Fruit fly (Drosophila melanogaster): ENCODE data around the gene CenG1A.

- TF ChIP-seq CG32006 (GFP tag; optimal IDR thresholded peaks at IDR 0.05) (no peak), CG16779 (tag; optimal IDR thresholded peaks at IDR 0.05) (no peak), net (GFP tag; optimal IDR thresholded peaks at IDR 0.05) (no peak), Gug (GFP tag; IDR thresholded peaks at IDR 0.05) (no peak), CG1621 (tag; optimal IDR thresholded peaks at IDR 0.05) (no peak), Eip93F (GFP tag; optimal IDR thresholded peaks at IDR 0.05) (peak; percentile 20), achi (GFP tag; optimal IDR thresholded peaks at IDR 0.05) (no peak)
Measured at dm6 chr2L:13881387-13881902, 46.1 kb downstream of the CenG1A start.

Measured in whole organism, prepupa.